Fruit fly (Drosophila melanogaster): ENCODE data around the gene msd1.

msd1 gene

DNA sequence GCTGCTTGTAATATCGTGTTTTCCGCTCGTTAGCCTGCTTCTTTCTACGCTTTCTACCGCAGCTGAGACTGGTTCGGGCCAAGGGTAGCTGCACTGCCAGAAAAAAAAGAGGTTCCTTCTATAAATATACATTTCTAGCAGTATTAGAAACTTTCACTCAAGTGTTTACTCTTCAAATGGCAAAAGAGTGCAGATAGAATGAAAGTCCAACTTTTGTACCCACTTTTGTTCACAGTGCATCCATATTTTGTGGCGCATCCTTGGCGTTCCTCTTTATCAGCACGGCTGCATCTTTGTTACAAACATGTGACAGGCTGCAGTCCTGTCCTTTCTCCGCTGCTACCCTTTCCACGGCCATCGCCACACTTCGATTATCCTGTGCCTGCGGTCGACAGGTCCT, 26.8 kb downstream of the msd1 start:
- TF ChIP-seq h (GFP tag; optimal IDR thresholded peaks at IDR 0.05) (no peak), foxo (GFP tag; optimal IDR thresholded peaks at IDR 0.05) (no peak), psq (GFP tag; optimal IDR thresholded peaks at IDR 0.05) (no peak), Myc (optimal IDR thresholded peaks at IDR 0.05) (no peak), Dfd (GFP tag; optimal IDR thresholded peaks at IDR 0.05) (no peak), jim (GFP tag; optimal IDR thresholded peaks at IDR 0.05) (no peak), Sp1 (GFP tag; optimal IDR thresholded peaks at IDR 0.05) (no peak), dsf (GFP tag; optimal IDR thresholded peaks at IDR 0.05; ENCODE audit: borderline replicate concordance) (no peak), sv (GFP tag; optimal IDR thresholded peaks at IDR 0.05) (no peak), CG9705 (GFP tag; optimal IDR thresholded peaks at IDR 0.05) (no peak), dmrt93B (GFP tag; optimal IDR thresholded peaks at IDR 0.05) (no peak), brk (GFP tag; optimal IDR thresholded peaks at IDR 0.05) (no peak), HLH106 (tag; optimal IDR thresholded peaks at IDR 0.05) (no peak)

DNA sequence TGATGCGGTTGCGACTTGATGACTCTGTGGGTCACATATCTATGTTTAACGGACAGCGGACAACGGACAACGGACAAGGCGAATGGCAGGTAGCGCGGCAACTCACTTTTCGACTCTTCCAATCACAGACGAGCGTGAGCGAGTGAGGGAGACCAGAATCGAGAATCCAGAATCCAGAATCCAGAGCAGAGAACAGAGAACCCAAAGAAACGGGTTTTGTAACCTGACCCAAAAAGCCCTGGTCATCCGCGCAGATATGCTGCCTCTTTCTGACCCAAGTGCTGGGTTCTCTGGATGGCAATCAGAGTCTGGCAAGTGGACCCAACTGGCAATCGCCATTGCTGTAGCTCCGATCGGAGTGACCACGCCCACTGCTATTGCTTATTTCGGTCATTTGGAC, 32.8 kb downstream of the msd1 start:
- TF ChIP-seq lola (GFP tag; optimal IDR thresholded peaks at IDR 0.05): no peak
- peak; percentile 67 for TF ChIP-seq Dif (GFP tag; optimal IDR thresholded peaks at IDR 0.05; ENCODE audit: partially characterized antibody)
- no peak for TF ChIP-seq woc (GFP tag; optimal IDR thresholded peaks at IDR 0.05)
- TF ChIP-seq Jra (GFP tag; optimal IDR thresholded peaks at IDR 0.05): no peak
- peak; percentile 9 for TF ChIP-seq Vsx2 (GFP tag; optimal IDR thresholded peaks at IDR 0.05; ENCODE audit: partially characterized antibody)
- no peak for TF ChIP-seq ey (GFP tag; optimal IDR thresholded peaks at IDR 0.05)
- no peak for TF ChIP-seq OdsH (GFP tag; optimal IDR thresholded peaks at IDR 0.05)
- TF ChIP-seq HLH106 (tag; optimal IDR thresholded peaks at IDR 0.05): no peak
- no peak for TF ChIP-seq CG9705 (GFP tag; optimal IDR thresholded peaks at IDR 0.05)
- TF ChIP-seq dl (GFP tag; optimal IDR thresholded peaks at IDR 0.05; ENCODE audit: insufficient read depth in 1 of 2, partially characterized antibody in 2 of 2): peak; percentile 18 to 24
- TF ChIP-seq dsf (GFP tag; optimal IDR thresholded peaks at IDR 0.05; ENCODE audit: borderline replicate concordance): no peak
- no peak for TF ChIP-seq h (GFP tag; optimal IDR thresholded peaks at IDR 0.05)
- no peak for TF ChIP-seq CG32264 (GFP tag; optimal IDR thresholded peaks at IDR 0.05)
- no peak for TF ChIP-seq rgr (GFP tag; optimal IDR thresholded peaks at IDR 0.05)

DNA sequence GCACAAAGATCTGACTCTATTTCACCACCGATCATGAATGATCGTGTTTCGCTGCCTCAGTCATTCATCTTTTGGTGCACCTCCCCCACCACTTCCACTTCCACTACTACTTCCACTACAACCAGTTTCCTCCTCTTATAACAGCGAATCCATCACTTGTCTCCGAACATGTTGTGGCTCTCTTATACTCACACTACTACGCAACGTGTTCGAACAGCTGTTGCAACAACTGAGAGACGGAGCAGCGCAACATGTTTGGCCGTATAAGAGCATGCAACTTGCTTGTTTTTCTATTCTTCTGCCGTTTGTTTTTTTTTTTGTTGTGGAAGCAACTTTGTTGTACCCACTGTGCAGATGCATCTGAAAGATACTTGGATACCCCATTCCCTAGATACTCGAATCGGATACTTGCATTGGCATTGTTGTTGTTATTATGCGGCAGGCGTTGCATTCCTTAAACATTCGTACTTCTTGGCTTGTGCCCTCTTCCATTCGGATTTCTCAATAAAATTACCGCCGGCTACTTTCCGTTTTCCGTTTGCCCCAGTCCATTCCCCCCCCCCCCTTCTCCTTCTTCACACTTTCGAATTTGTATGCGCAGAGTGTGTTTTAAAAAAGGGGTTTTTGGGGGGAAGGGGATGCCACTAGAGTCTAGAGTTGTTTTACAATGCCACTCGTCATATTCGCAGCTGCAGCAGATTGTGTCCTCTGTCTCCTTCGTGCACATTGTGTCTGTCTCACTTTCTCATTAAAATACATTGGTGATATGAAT, 35.5 kb downstream of the msd1 start:
- peak in 1 of 2 experiments; percentile 6 for TF ChIP-seq dl (GFP tag; optimal IDR thresholded peaks at IDR 0.05; ENCODE audit: insufficient read depth in 1 of 2, partially characterized antibody in 2 of 2)
- peak; percentile 34 for TF ChIP-seq CrebA (GFP tag; optimal IDR thresholded peaks at IDR 0.05; ENCODE audit: borderline replicate concordance)
- no peak for TF ChIP-seq brk (GFP tag; optimal IDR thresholded peaks at IDR 0.05)

DNA sequence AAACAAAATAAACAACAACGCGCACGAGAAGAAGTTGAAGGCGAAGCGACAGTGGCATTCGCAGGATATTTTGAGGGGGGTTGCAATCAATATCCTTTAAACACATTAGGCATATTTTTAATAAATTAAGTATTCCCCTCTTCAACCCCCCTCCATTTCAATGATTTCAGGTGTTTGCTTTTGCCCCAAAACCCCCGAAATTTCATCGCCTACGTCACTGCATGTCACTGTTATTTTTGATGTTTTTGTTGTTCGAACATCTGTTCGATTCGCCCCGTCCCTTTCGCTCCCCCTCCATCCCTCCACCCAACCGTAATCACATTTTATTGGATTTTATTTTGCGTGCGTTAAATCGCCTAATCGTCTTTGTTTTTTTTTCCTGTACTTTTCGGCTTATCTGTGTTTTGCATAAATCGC, 36.7 kb downstream of the msd1 start:
- no peak for TF ChIP-seq Vsx2 (GFP tag; optimal IDR thresholded peaks at IDR 0.05; ENCODE audit: partially characterized antibody)
- peak; percentile 85 for TF ChIP-seq ey (GFP tag; optimal IDR thresholded peaks at IDR 0.05)
- no peak for TF ChIP-seq Myc (optimal IDR thresholded peaks at IDR 0.05)
- peak; percentile 25 for TF ChIP-seq Jra (GFP tag; optimal IDR thresholded peaks at IDR 0.05)
- peak; percentile 58 for TF ChIP-seq CG32264 (GFP tag; optimal IDR thresholded peaks at IDR 0.05)
- TF ChIP-seq jim (GFP tag; optimal IDR thresholded peaks at IDR 0.05): peak; percentile 14
- TF ChIP-seq Hr78 (GFP tag; optimal IDR thresholded peaks at IDR 0.05): no peak
- peak; percentile 67 for TF ChIP-seq sv (GFP tag; optimal IDR thresholded peaks at IDR 0.05)
- no peak for TF ChIP-seq Dfd (GFP tag; optimal IDR thresholded peaks at IDR 0.05)
- no peak for TF ChIP-seq Dif (GFP tag; optimal IDR thresholded peaks at IDR 0.05; ENCODE audit: partially characterized antibody)
- peak in 1 of 2 experiments; percentile 89 for TF ChIP-seq foxo (GFP tag; optimal IDR thresholded peaks at IDR 0.05)
- TF ChIP-seq Abd-B (GFP tag; optimal IDR thresholded peaks at IDR 0.05): no peak
- peak; percentile 81 for TF ChIP-seq psq (GFP tag; optimal IDR thresholded peaks at IDR 0.05)
- no peak for TF ChIP-seq usp (GFP tag; optimal IDR thresholded peaks at IDR 0.05)
- peak; percentile 67 for TF ChIP-seq Sp1 (GFP tag; optimal IDR thresholded peaks at IDR 0.05)
- peak; percentile 92 for TF ChIP-seq h (GFP tag; optimal IDR thresholded peaks at IDR 0.05)
- no peak for TF ChIP-seq Mio (GFP tag; optimal IDR thresholded peaks at IDR 0.05)
- TF ChIP-seq Hnf4 (GFP tag; optimal IDR thresholded peaks at IDR 0.05): peak; percentile 73
- TF ChIP-seq dsf (GFP tag; optimal IDR thresholded peaks at IDR 0.05; ENCODE audit: borderline replicate concordance): no peak
- TF ChIP-seq Rel (GFP tag; optimal IDR thresholded peaks at IDR 0.05): no peak
- TF ChIP-seq Rel (tag; optimal IDR thresholded peaks at IDR 0.05): peak; percentile 68
- TF ChIP-seq sage (GFP tag; optimal IDR thresholded peaks at IDR 0.05): peak; percentile 18
- peak; percentile 86 for TF ChIP-seq HLH106 (tag; optimal IDR thresholded peaks at IDR 0.05)
- peak; percentile 12 for TF ChIP-seq brk (GFP tag; optimal IDR thresholded peaks at IDR 0.05)
- TF ChIP-seq GATAd (GFP tag; optimal IDR thresholded peaks at IDR 0.05): no peak
- peak; percentile 86 for TF ChIP-seq rgr (GFP tag; optimal IDR thresholded peaks at IDR 0.05)
- no peak for TF ChIP-seq CrebA (GFP tag; optimal IDR thresholded peaks at IDR 0.05; ENCODE audit: borderline replicate concordance)
- TF ChIP-seq fru (GFP tag; optimal IDR thresholded peaks at IDR 0.05): peak; percentile 83
- TF ChIP-seq woc (GFP tag; optimal IDR thresholded peaks at IDR 0.05): peak; percentile 68
- TF ChIP-seq OdsH (GFP tag; optimal IDR thresholded peaks at IDR 0.05): peak; percentile 80
- no peak for TF ChIP-seq lola (GFP tag; optimal IDR thresholded peaks at IDR 0.05)
- no peak for TF ChIP-seq N (GFP tag; optimal IDR thresholded peaks at IDR 0.05)
- no peak for TF ChIP-seq CG9705 (GFP tag; optimal IDR thresholded peaks at IDR 0.05)
- TF ChIP-seq tai (GFP tag; optimal IDR thresholded peaks at IDR 0.05): peak; percentile 58
- TF ChIP-seq br (GFP tag; optimal IDR thresholded peaks at IDR 0.05): peak; percentile 80
- TF ChIP-seq dmrt93B (GFP tag; optimal IDR thresholded peaks at IDR 0.05): peak; percentile 73
- TF ChIP-seq pan (optimal IDR thresholded peaks at IDR 0.05): no peak
- peak; percentile 62 for TF ChIP-seq Hr83 (GFP tag; optimal IDR thresholded peaks at IDR 0.05; ENCODE audit: poor library complexity, severe bottlenecking)

Measured in whole organism, wandering third instar larva.